Worm (Caenorhabditis elegans) whole organism, L2 larva: ENCODE results near the gene cdr-2.

ENCODE experiments used
- C34F6.9 ChIP-seq: fragments of 150-350 bp; optimal IDR thresholded peaks from 2 replicates; lab custom pipeline; 2014; ENCODE audit warnings: missing biosample characterization, missing genetic modification characterization
- Y55F3AM.14 ChIP-seq: fragments of 200-800 bp; sonication (Bioruptor generic); optimal IDR thresholded peaks from 2 replicates; lab custom pipeline; 2018; ENCODE audit warnings: mild to moderate bottlenecking, missing genetic modification characterization, missing compliant biosample characterization
- ZK546.5 ChIP-seq: sonication (generic microtip); optimal IDR thresholded peaks from 2 replicates; lab custom pipeline; 2017; ENCODE audit warnings: missing biosample characterization, missing genetic modification characterization
- alr-1 ChIP-seq: fragments of 150-350 bp; optimal IDR thresholded peaks from 2 replicates; lab custom pipeline; 2014; ENCODE audit warnings: missing biosample characterization, missing genetic modification characterization
- ama-1 ChIP-seq: fragments of 150-350 bp; optimal IDR thresholded peaks from 2 replicates; lab custom pipeline; 2018; ENCODE audit warnings: inconsistent platforms
- blmp-1 ChIP-seq: sonication (generic microtip); optimal IDR thresholded peaks from 2 replicates; lab custom pipeline; 2017; ENCODE audit warnings: missing genetic modification characterization, mild to moderate bottlenecking, missing compliant biosample characterization, antibody characterized with exemption, moderate library complexity; ENCODE audit not compliant: insufficient read depth
- ceh-16 ChIP-seq: fragments of 150-350 bp; optimal IDR thresholded peaks from 2 replicates; lab custom pipeline; 2014; ENCODE audit warnings: missing biosample characterization, missing genetic modification characterization
- ceh-82 ChIP-seq: fragments of 150-350 bp; optimal IDR thresholded peaks from 2 replicates; lab custom pipeline; 2014; ENCODE audit warnings: missing biosample characterization, missing genetic modification characterization
- crh-2 ChIP-seq: sonication (generic microtip); optimal IDR thresholded peaks from 2 replicates; lab custom pipeline; 2017; ENCODE audit warnings: missing biosample characterization, missing genetic modification characterization
- dmd-4 ChIP-seq: sonication (generic microtip); optimal IDR thresholded peaks from 2 replicates; lab custom pipeline; 2017; ENCODE audit warnings: missing biosample characterization, missing genetic modification characterization
- egl-27 ChIP-seq: sonication (generic microtip); optimal IDR thresholded peaks from 3 replicates; lab custom pipeline; 2017; ENCODE audit warnings: missing biosample characterization, missing genetic modification reagents, missing genetic modification characterization
- elt-3 ChIP-seq: sonication (generic microtip); optimal IDR thresholded peaks from 2 replicates; lab custom pipeline; 2017; ENCODE audit warnings: missing biosample characterization, missing genetic modification characterization
- fos-1 ChIP-seq: fragments of 150-350 bp; optimal IDR thresholded peaks from 2 replicates; lab custom pipeline; 2014; ENCODE audit warnings: missing biosample characterization, missing genetic modification characterization
- gmeb-1 ChIP-seq: fragments of 150-350 bp; optimal IDR thresholded peaks from 2 replicates; lab custom pipeline; 2014; ENCODE audit warnings: missing biosample characterization, missing genetic modification characterization
- lin-11 ChIP-seq: fragments of 150-350 bp; sonication (generic microtip); optimal IDR thresholded peaks from 2 replicates; lab custom pipeline; 2014; ENCODE audit warnings: missing biosample characterization, missing genetic modification characterization, inconsistent platforms, mixed read lengths
- lin-13 ChIP-seq: fragments of 150-350 bp; optimal IDR thresholded peaks from 2 replicates; lab custom pipeline; 2014; ENCODE audit warnings: missing biosample characterization, missing genetic modification reagents, missing genetic modification characterization
- lin-39 ChIP-seq: fragments of 150-350 bp; optimal IDR thresholded peaks from 2 replicates; lab custom pipeline; 2014; ENCODE audit warnings: missing biosample characterization, missing genetic modification reagents, missing genetic modification characterization
- lsy-2 ChIP-seq, 2 experiments: fragments of 150-350 bp in 1 of 2; sonication (generic microtip) in 1 of 2; optimal IDR thresholded peaks; 2 replicates each; lab custom pipeline; 2014 to 2017; ENCODE audit warnings: missing biosample characterization in 2 of 2, missing genetic modification characterization in 2 of 2
- mab-5 ChIP-seq: fragments of 150-350 bp; optimal IDR thresholded peaks from 2 replicates; lab custom pipeline; 2014; ENCODE audit warnings: missing biosample characterization, missing genetic modification characterization
- mbf-1 ChIP-seq: sonication (generic microtip); optimal IDR thresholded peaks from 2 replicates; lab custom pipeline; 2017; ENCODE audit warnings: missing biosample characterization, missing genetic modification characterization
- mdl-1 ChIP-seq, 2 experiments: fragments of 150-350 bp in 1 of 2; sonication (generic microtip) in 1 of 2; optimal IDR thresholded peaks; 2 replicates each; lab custom pipeline; 2017; ENCODE audit warnings: missing biosample characterization in 2 of 2, missing genetic modification characterization in 2 of 2
- nhr-10 ChIP-seq: sonication (generic microtip); optimal IDR thresholded peaks from 2 replicates; lab custom pipeline; 2017; ENCODE audit warnings: missing biosample characterization, missing genetic modification characterization
- nhr-12 ChIP-seq: fragments of 150-350 bp; optimal IDR thresholded peaks from 2 replicates; lab custom pipeline; 2014; ENCODE audit warnings: missing biosample characterization, missing genetic modification characterization
- nhr-129 ChIP-seq: fragments of 150-350 bp; optimal IDR thresholded peaks from 2 replicates; lab custom pipeline; 2014; ENCODE audit warnings: missing biosample characterization, missing genetic modification characterization
- nhr-237 ChIP-seq: fragments of 150-350 bp; optimal IDR thresholded peaks from 2 replicates; lab custom pipeline; 2014; ENCODE audit warnings: missing biosample characterization, missing genetic modification characterization
- nhr-25 ChIP-seq: fragments of 150-350 bp; sonication (generic microtip); optimal IDR thresholded peaks from 3 replicates; lab custom pipeline; 2014; ENCODE audit warnings: missing biosample characterization, missing genetic modification characterization
- nhr-6 ChIP-seq: fragments of 150-350 bp; optimal IDR thresholded peaks from 2 replicates; lab custom pipeline; 2014; ENCODE audit warnings: missing biosample characterization, missing genetic modification characterization
- nhr-77 ChIP-seq: fragments of 150-350 bp; optimal IDR thresholded peaks from 2 replicates; lab custom pipeline; 2014; ENCODE audit warnings: missing biosample characterization, missing genetic modification characterization
- peb-1 ChIP-seq: fragments of 150-350 bp; optimal IDR thresholded peaks from 2 replicates; lab custom pipeline; 2014; ENCODE audit warnings: missing biosample characterization, missing genetic modification characterization
- sem-4 ChIP-seq: fragments of 150-350 bp; optimal IDR thresholded peaks from 2 replicates; lab custom pipeline; 2014; ENCODE audit warnings: missing biosample characterization, missing genetic modification reagents, missing genetic modification characterization
- sma-3 ChIP-seq: sonication (generic microtip); optimal IDR thresholded peaks from 2 replicates; lab custom pipeline; 2016; ENCODE audit warnings: missing genetic modification reagents, missing genetic modification characterization, missing compliant biosample characterization
- sma-9 ChIP-seq, 2 experiments: fragments of 150-350 bp in 1 of 2; sonication (generic microtip) in 1 of 2; optimal IDR thresholded peaks; 2 replicates each; lab custom pipeline; 2014 to 2016; ENCODE audit warnings: missing genetic modification characterization in 2 of 2, mild to moderate bottlenecking in 1 of 2, missing biosample characterization in 1 of 2, missing compliant biosample characterization in 1 of 2, missing genetic modification reagents in 1 of 2, moderate library complexity in 1 of 2
- snpc-4 ChIP-seq: fragments of 150-350 bp; optimal IDR thresholded peaks from 2 replicates; lab custom pipeline; 2014; ENCODE audit warnings: missing biosample characterization, missing genetic modification characterization
- unc-39 ChIP-seq: fragments of 150-350 bp; optimal IDR thresholded peaks from 2 replicates; lab custom pipeline; 2014; ENCODE audit warnings: missing biosample characterization, missing genetic modification characterization
- unc-55 ChIP-seq: fragments of 150-350 bp; sonication (generic microtip); optimal IDR thresholded peaks from 3 replicates; lab custom pipeline; 2014; ENCODE audit warnings: missing biosample characterization, missing genetic modification reagents, missing genetic modification characterization
- zag-1 ChIP-seq: fragments of 150-350 bp; optimal IDR thresholded peaks from 2 replicates; lab custom pipeline; 2014; ENCODE audit warnings: missing biosample characterization, missing genetic modification characterization
- ztf-1 ChIP-seq: fragments of 200-800 bp; sonication (Bioruptor generic); conservative IDR thresholded peaks from 2 replicates; pipeline ENCODE4 v1.3.6; 2022; ENCODE audit warnings: missing genetic modification characterization, missing compliant biosample characterization
- ztf-4 ChIP-seq: fragments of 150-350 bp; optimal IDR thresholded peaks from 2 replicates; lab custom pipeline; 2014; ENCODE audit warnings: missing biosample characterization, missing genetic modification characterization

cdr-2 gene

DNA sequence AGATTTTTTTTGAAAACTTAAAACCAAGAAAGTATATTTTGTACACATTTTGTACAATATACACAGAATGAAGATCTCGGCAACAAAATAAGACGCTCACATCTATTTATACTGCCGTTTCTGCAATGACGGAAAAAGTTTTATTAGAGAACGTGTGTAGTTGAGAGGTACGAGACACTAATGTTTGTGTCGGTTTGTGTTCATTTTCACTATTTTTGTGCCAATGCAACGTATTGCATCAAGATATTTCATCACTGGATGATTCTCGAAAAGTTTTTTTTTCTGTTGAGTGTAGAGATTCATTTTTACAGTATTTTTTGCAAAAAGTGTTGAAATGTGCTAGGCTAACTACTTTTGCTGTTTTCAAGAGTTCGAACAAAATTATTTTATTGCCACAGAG lies 6.5 kb downstream of the cdr-2 start:
- TF ChIP-seq unc-55 (GFP tag; lab: Kevin White, UChicago) (peak; percentile 53), sem-4 (tag; lab: Kevin White, UChicago) (no peak), mdl-1 (tag; optimal IDR thresholded peaks at IDR 0.05; lab: Kevin White, UChicago) (no peak), elt-3 (tag; lab: Kevin White, UChicago) (no peak), Y55F3AM.14 (GFP tag; lab: Kevin White, UChicago) (no peak), lin-11 (tag; lab: Kevin White, UChicago) (no peak), lin-13 (GFP tag; lab: Kevin White, UChicago) (no peak), ama-1 (lab: Kevin White, UChicago) (no peak), fos-1 (tag; lab: Kevin White, UChicago) (peak; percentile 44), peb-1 (tag; lab: Kevin White, UChicago) (no peak), mab-5 (no peak), nhr-237 (tag; lab: Kevin White, UChicago) (no peak), gmeb-1 (tag; lab: Kevin White, UChicago) (peak; percentile 7), nhr-129 (tag; lab: Kevin White, UChicago) (peak; percentile 83), crh-2 (tag; lab: Kevin White, UChicago) (no peak), nhr-6 (tag; lab: Kevin White, UChicago) (no peak), ZK546.5 (tag; lab: Kevin White, UChicago) (no peak), mbf-1 (tag; lab: Kevin White, UChicago) (no peak), dmd-4 (tag; lab: Kevin White, UChicago) (no peak), C34F6.9 (tag; lab: Kevin White, UChicago) (peak; percentile 37), lin-39 (tag; lab: Kevin White, UChicago) (no peak), blmp-1 (tag; lab: Kevin White, UChicago) (no peak), nhr-77 (no peak), lsy-2 (tag; optimal IDR thresholded peaks at IDR 0.05; lab: Kevin White, UChicago) (peak in 1 of 2 experiments; percentile 48), zag-1 (tag; lab: Kevin White, UChicago) (no peak), ztf-1 (no peak), nhr-25 (tag; lab: Kevin White, UChicago) (no peak), nhr-10 (tag; lab: Kevin White, UChicago) (no peak), sma-3 (GFP tag; lab: Kevin White, UChicago) (no peak), snpc-4 (tag; lab: Kevin White, UChicago) (no peak), ztf-4 (no peak), alr-1 (tag; lab: Kevin White, UChicago) (no peak), sma-9 (GFP tag; optimal IDR thresholded peaks at IDR 0.05; lab: Kevin White, UChicago) (peak; percentile 51), sma-9 (tag; optimal IDR thresholded peaks at IDR 0.05; lab: Kevin White, UChicago) (no peak), egl-27 (tag; lab: Kevin White, UChicago) (no peak), unc-39 (no peak), nhr-12 (tag; lab: Kevin White, UChicago) (no peak)

DNA sequence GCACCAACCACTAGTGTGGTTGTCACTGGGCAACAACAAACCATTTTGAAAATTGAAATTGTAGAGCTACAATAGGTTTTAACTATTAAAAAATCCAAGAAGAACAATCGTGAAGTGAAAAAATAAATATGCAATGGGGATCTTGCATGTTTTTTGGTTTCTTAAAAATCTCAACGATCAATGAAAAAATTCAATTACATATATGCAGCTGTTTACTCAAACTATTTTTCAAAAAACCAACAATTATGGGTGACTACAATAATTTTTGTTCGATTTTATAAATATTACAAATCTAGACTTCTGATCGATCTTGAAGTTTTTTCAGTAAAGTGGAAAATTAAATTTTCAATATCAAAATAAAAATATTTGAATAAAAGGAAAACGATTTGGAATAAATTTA lies 7.0 kb downstream of the cdr-2 start, which contains the start of gene cdr-4:
Gene cdr-4 (minus strand): TSS at position 101 of the 400 bp plus-strand sequence.
- TF ChIP-seq ama-1 (lab: Kevin White, UChicago) = no peak
- no peak for TF ChIP-seq lin-39 (tag; lab: Kevin White, UChicago)
- TF ChIP-seq gmeb-1 (tag; lab: Kevin White, UChicago) = no peak

DNA sequence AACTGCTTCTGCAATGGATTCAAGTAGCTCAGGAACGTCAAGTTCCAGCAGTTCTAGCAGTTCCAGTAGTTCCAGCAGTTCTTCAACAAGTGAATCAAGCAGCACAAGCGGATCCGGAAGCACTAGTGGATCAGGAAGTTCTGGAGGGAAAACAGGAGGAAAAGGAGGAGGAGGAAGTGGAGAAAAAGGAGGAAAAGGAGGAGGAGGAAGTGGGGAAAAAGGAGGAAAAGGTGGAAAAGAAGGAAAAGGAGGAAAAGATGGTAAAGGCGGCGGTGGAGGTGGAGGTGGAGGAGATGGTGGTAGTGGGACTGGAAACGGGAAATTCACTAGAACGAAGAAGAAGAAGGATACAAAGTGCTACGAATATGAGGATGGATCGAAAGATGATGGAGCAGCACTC lies 9.0 kb downstream of the cdr-2 start:
- TF ChIP-seq ceh-82 (tag; lab: Kevin White, UChicago) = no peak
- no peak for TF ChIP-seq elt-3 (tag; lab: Kevin White, UChicago)
- TF ChIP-seq lsy-2 (tag; optimal IDR thresholded peaks at IDR 0.05; lab: Kevin White, UChicago) = no peak
- no peak for TF ChIP-seq alr-1 (tag; lab: Kevin White, UChicago)
- no peak for TF ChIP-seq fos-1 (tag; lab: Kevin White, UChicago)
- TF ChIP-seq ceh-16 (tag; lab: Kevin White, UChicago) = no peak
- no peak for TF ChIP-seq lin-11 (tag; lab: Kevin White, UChicago)
- no peak for TF ChIP-seq nhr-237 (tag; lab: Kevin White, UChicago)
- TF ChIP-seq C34F6.9 (tag; lab: Kevin White, UChicago) = no peak
- no peak for TF ChIP-seq crh-2 (tag; lab: Kevin White, UChicago)
- no peak for TF ChIP-seq lin-13 (GFP tag; lab: Kevin White, UChicago)
